Fruit fly (Drosophila melanogaster): Measurements from ENCODE around the gene CG14324.

CG14324 gene

DNA sequence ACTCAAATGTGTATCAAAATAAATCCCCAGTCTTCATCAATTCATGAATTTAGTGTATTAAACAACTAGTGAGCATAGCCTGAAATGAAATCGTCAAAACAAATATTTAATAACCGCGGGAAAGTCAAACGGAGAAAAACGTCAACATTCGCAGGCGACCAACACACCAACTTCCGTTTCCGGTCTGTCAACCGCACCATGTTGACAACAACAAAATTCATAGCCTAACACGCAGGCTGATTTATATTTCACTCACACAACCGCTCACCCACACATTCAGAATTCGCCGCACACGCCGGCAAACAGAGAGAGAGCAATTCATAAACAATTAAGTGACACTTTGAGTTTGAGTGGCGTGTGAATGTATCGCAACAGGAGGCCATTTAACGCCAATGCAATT lies 36.4 kb upstream of the CG14324 start (continued):
- TF ChIP-seq stc (GFP tag; IDR thresholded peaks at IDR 0.05) (no peak), dimm (GFP tag; IDR thresholded peaks at IDR 0.05) (0 out of 2 replicates have a peak, but pooled peaks have one; percentile 13), fru (optimal IDR thresholded peaks at IDR 0.05) (no peak), CG8359 (GFP tag; optimal IDR thresholded peaks at IDR 0.05; ENCODE audit: borderline replicate concordance) (no peak), ewg (GFP tag; optimal IDR thresholded peaks at IDR 0.05) (peak; percentile 15), CG6175 (GFP tag; IDR thresholded peaks at IDR 0.05) (no peak), D19B (GFP tag; optimal IDR thresholded peaks at IDR 0.05) (no peak), CG6683 (GFP tag; optimal IDR thresholded peaks at IDR 0.05) (no peak), aop (GFP tag; IDR thresholded peaks at IDR 0.05) (no peak), tgo (GFP tag; IDR thresholded peaks at IDR 0.05) (no peak), sr (GFP tag; IDR thresholded peaks at IDR 0.05) (no peak), al (GFP tag; IDR thresholded peaks at IDR 0.05) (no peak), tup (GFP tag; optimal IDR thresholded peaks at IDR 0.05) (no peak), CG13775 (GFP tag; optimal IDR thresholded peaks at IDR 0.05) (peak; percentile 39), Dbx (GFP tag; IDR thresholded peaks at IDR 0.05) (no peak), zfh2 (GFP tag; optimal IDR thresholded peaks at IDR 0.05) (no peak), az2 (GFP tag; optimal IDR thresholded peaks at IDR 0.05) (no peak), CG2129 (GFP tag; IDR thresholded peaks at IDR 0.05; ENCODE audit: partially characterized antibody) (no peak), Rfx (GFP tag; IDR thresholded peaks at IDR 0.05) (no peak), CG10979 (tag; optimal IDR thresholded peaks at IDR 0.05) (peak; percentile 41), Deaf1 (tag; optimal IDR thresholded peaks at IDR 0.05) (no peak), Sox100B (GFP tag; optimal IDR thresholded peaks at IDR 0.05) (peak; percentile 30), chm (GFP tag; IDR thresholded peaks at IDR 0.05) (peak; percentile 67), slbo (GFP tag; IDR thresholded peaks at IDR 0.05) (no peak), Dip2 (GFP tag; IDR thresholded peaks at IDR 0.05) (no peak), kah (GFP tag; optimal IDR thresholded peaks at IDR 0.05) (no peak), Kr (GFP tag; optimal IDR thresholded peaks at IDR 0.05) (no peak), CG12659 (GFP tag; optimal IDR thresholded peaks at IDR 0.05) (no peak), croc (GFP tag; conservative IDR thresholded peaks at IDR 0.05) (no peak), CG32772 (GFP tag; IDR thresholded peaks at IDR 0.05) (no peak), phol (tag; optimal IDR thresholded peaks at IDR 0.05) (peak; percentile 50), CG1233 (GFP tag; optimal IDR thresholded peaks at IDR 0.05) (peak; percentile 61), CkIIα-i1 (GFP tag; IDR thresholded peaks at IDR 0.05) (no peak), fd96Cb (tag; optimal IDR thresholded peaks at IDR 0.05) (no peak), kni (GFP tag; optimal IDR thresholded peaks at IDR 0.05) (no peak), CG32767 (GFP tag; IDR thresholded peaks at IDR 0.05) (no peak), maf-S (GFP tag; optimal IDR thresholded peaks at IDR 0.05) (no peak), gce (GFP tag; IDR thresholded peaks at IDR 0.05) (no peak), unc-4 (GFP tag; IDR thresholded peaks at IDR 0.05; ENCODE audit: partially characterized antibody) (no peak), YL-1 (GFP tag; optimal IDR thresholded peaks at IDR 0.05) (peak; percentile 9), CG11695 (GFP tag; IDR thresholded peaks at IDR 0.05) (no peak), CG33557 (GFP tag; optimal IDR thresholded peaks at IDR 0.05) (peak; percentile 59), Meics (GFP tag; optimal IDR thresholded peaks at IDR 0.05) (no peak), ttk (GFP tag; IDR thresholded peaks at IDR 0.05) (no peak), CG14710 (tag; optimal IDR thresholded peaks at IDR 0.05) (peak; percentile 28), D (optimal IDR thresholded peaks at IDR 0.05) (no peak), D (GFP tag; optimal IDR thresholded peaks at IDR 0.05) (peak; percentile 3), wek (GFP tag; optimal IDR thresholded peaks at IDR 0.05) (peak; percentile 65), CG6854 (GFP tag; optimal IDR thresholded peaks at IDR 0.05) (no peak), CG7271 (tag; optimal IDR thresholded peaks at IDR 0.05) (peak; percentile 93), CG3838 (GFP tag; optimal IDR thresholded peaks at IDR 0.05) (no peak), CG31224 (GFP tag; IDR thresholded peaks at IDR 0.05) (no peak), CG2712 (tag; optimal IDR thresholded peaks at IDR 0.05) (no peak)

Data from whole organism, embryonic.